Worm (Caenorhabditis elegans) whole organism, young adult: ENCODE measurements around the gene zim-2.

Experiments used
- B0035.1 ChIP-seq: sonication (generic microtip); optimal IDR thresholded peaks from 2 replicates; lab custom pipeline; 2016; ENCODE audit warnings: missing genetic modification characterization, mild to moderate bottlenecking, missing compliant biosample characterization, missing genotype, missing genetic modification reagents
- B0261.1 ChIP-seq: sonication (generic microtip); optimal IDR thresholded peaks from 2 replicates; lab custom pipeline; 2016; ENCODE audit warnings: mild to moderate bottlenecking, missing genetic modification characterization, moderate library complexity, missing compliant biosample characterization
- B0336.3 ChIP-seq: fragments of 200-800 bp; sonication (Bioruptor generic); IDR thresholded peaks from 2 replicates; pipeline ENCODE4 v1.3.6; 2022; ENCODE audit warnings: missing genetic modification characterization, missing compliant biosample characterization
- C06A6.2 ChIP-seq: fragments of 200-800 bp; sonication (Bioruptor generic); conservative IDR thresholded peaks from 2 replicates; pipeline ENCODE4 v1.3.6; 2022; ENCODE audit warnings: missing genetic modification characterization, missing compliant biosample characterization
- F23B12.7 ChIP-seq: sonication (generic microtip); optimal IDR thresholded peaks from 2 replicates; lab custom pipeline; 2017; ENCODE audit warnings: missing genetic modification characterization, mild to moderate bottlenecking, missing compliant biosample characterization, antibody characterized with exemption, moderate library complexity; ENCODE audit not compliant: insufficient read depth
- F33H1.4 ChIP-seq: fragments of 200-800 bp; sonication (Bioruptor generic); IDR thresholded peaks from 2 replicates; pipeline ENCODE4 v1.3.6; 2022; ENCODE audit warnings: missing genetic modification reagents, missing genetic modification characterization, missing compliant biosample characterization
- F37B4.10 ChIP-seq: fragments of 200-800 bp; sonication (Bioruptor generic); IDR thresholded peaks from 2 replicates; pipeline ENCODE4 v1.3.6; 2022; ENCODE audit warnings: missing genetic modification characterization, missing compliant biosample characterization
- K11D2.4 ChIP-seq: fragments of 200-800 bp; sonication (Bioruptor generic); IDR thresholded peaks from 2 replicates; pipeline ENCODE4 v1.3.6; 2022; ENCODE audit warnings: missing genetic modification reagents, missing genetic modification characterization, missing compliant biosample characterization
- Y53F4B.3 ChIP-seq: fragments of 200-800 bp; sonication (Bioruptor generic); IDR thresholded peaks from 2 replicates; pipeline ENCODE4 v1.3.6; 2022; ENCODE audit warnings: missing genetic modification reagents, missing genetic modification characterization, missing compliant biosample characterization
- Y79H2A.3 ChIP-seq: fragments of 200-800 bp; sonication (Bioruptor generic); conservative IDR thresholded peaks from 2 replicates; pipeline ENCODE4 v1.3.6; 2022; ENCODE audit warnings: missing genetic modification reagents, missing genetic modification characterization, missing compliant biosample characterization
- ama-1 ChIP-seq, 3 experiments: fragments of 150-350 bp in 1 of 3; sonication (generic microtip) in 2 of 3; optimal IDR thresholded peaks; 2 replicates each; lab custom pipeline; 2014 to 2018; ENCODE audit warnings: missing biosample characterization in 2 of 3, missing genetic modification characterization in 2 of 3, missing genetic modification reagents in 2 of 3
- attf-3 ChIP-seq: fragments of 200-800 bp; sonication (Bioruptor generic); conservative IDR thresholded peaks from 2 replicates; pipeline ENCODE4 v1.3.6; 2022; ENCODE audit warnings: missing genetic modification reagents, missing genetic modification characterization, missing compliant biosample characterization
- attf-6 ChIP-seq: fragments of 200-800 bp; sonication (Bioruptor generic); IDR thresholded peaks from 2 replicates; pipeline ENCODE4 v1.3.6; 2022; ENCODE audit warnings: missing genetic modification reagents, missing genetic modification characterization, missing compliant biosample characterization
- cebp-1 ChIP-seq, 2 experiments: fragments of 200-800 bp in 1 of 2; sonication (Bioruptor generic) in 1 of 2; sonication (generic microtip) in 1 of 2; IDR thresholded peaks in 1 of 2; optimal IDR thresholded peaks in 1 of 2; 2 replicates each; pipeline versions ENCODE4 v1.3.6 to Lab custom; 2017 to 2022; ENCODE audit warnings: missing compliant biosample characterization in 2 of 2, missing genetic modification characterization in 2 of 2, mild to moderate bottlenecking in 1 of 2, missing genetic modification reagents in 1 of 2, moderate library complexity in 1 of 2
- ceh-27 ChIP-seq: fragments of 200-800 bp; sonication (Bioruptor generic); optimal IDR thresholded peaks from 2 replicates; lab custom pipeline; 2018; ENCODE audit warnings: mild to moderate bottlenecking, missing genetic modification characterization, moderate library complexity, missing compliant biosample characterization
- ceh-40 ChIP-seq: fragments of 200-800 bp; sonication (Bioruptor generic); IDR thresholded peaks from 2 replicates; pipeline ENCODE4 v1.3.6; 2022; ENCODE audit warnings: missing genetic modification characterization, missing compliant biosample characterization
- dox-1 ChIP-seq: fragments of 200-800 bp; sonication (Bioruptor generic); IDR thresholded peaks from 2 replicates; pipeline ENCODE4 v1.3.6; 2022; ENCODE audit warnings: missing genetic modification reagents, missing genetic modification characterization, missing compliant biosample characterization
- egl-18 ChIP-seq: fragments of 200-800 bp; sonication (Bioruptor generic); IDR thresholded peaks from 2 replicates; pipeline ENCODE4 v1.3.6; 2022; ENCODE audit warnings: missing genetic modification reagents, missing genetic modification characterization, missing compliant biosample characterization
- egl-44 ChIP-seq: fragments of 200-800 bp; sonication (Bioruptor generic); IDR thresholded peaks from 2 replicates; pipeline ENCODE4 v1.3.6; 2022; ENCODE audit warnings: missing genetic modification reagents, missing genetic modification characterization, missing compliant biosample characterization
- fkh-3 ChIP-seq: sonication (generic microtip); optimal IDR thresholded peaks from 2 replicates; lab custom pipeline; 2016; ENCODE audit warnings: mild to moderate bottlenecking, missing genetic modification characterization, missing compliant biosample characterization
- hlh-12 ChIP-seq: sonication (generic microtip); optimal IDR thresholded peaks from 2 replicates; lab custom pipeline; 2016; ENCODE audit warnings: missing genetic modification characterization, missing compliant biosample characterization
- hrde-1 ChIP-seq: sonication (generic microtip); optimal IDR thresholded peaks from 2 replicates; lab custom pipeline; 2016; ENCODE audit warnings: missing genetic modification characterization, mild to moderate bottlenecking, missing compliant biosample characterization, moderate library complexity, missing genotype, missing genetic modification reagents, borderline replicate concordance
- let-607 ChIP-seq, 2 experiments: fragments of 200-800 bp in 1 of 2; sonication (Bioruptor generic) in 1 of 2; sonication (generic microtip) in 1 of 2; optimal IDR thresholded peaks; 2 replicates each; lab custom pipeline; 2016 to 2018; ENCODE audit warnings: mild to moderate bottlenecking in 2 of 2, missing compliant biosample characterization in 2 of 2, missing genetic modification characterization in 2 of 2, moderate library complexity in 2 of 2, missing genotype in 1 of 2
- lin-35 ChIP-seq, 3 experiments: fragments of 150-350 bp in 2 of 3; sonication (generic microtip) in 1 of 3; optimal IDR thresholded peaks; 2 replicates each; lab custom pipeline; 2014 to 2018; ENCODE audit warnings: missing biosample characterization in 3 of 3, missing genetic modification characterization in 3 of 3, missing genetic modification reagents in 3 of 3
- lsl-1 ChIP-seq: fragments of 200-800 bp; sonication (Bioruptor generic); optimal IDR thresholded peaks from 2 replicates; lab custom pipeline; 2018; ENCODE audit warnings: mild to moderate bottlenecking, missing genetic modification characterization, moderate library complexity, missing compliant biosample characterization
- madf-3 ChIP-seq: fragments of 200-800 bp; sonication (Bioruptor generic); IDR thresholded peaks from 2 replicates; pipeline ENCODE4 v1.3.6; 2022; ENCODE audit warnings: missing genetic modification reagents, missing genetic modification characterization, missing compliant biosample characterization
- madf-6 ChIP-seq: fragments of 200-800 bp; sonication (Bioruptor generic); IDR thresholded peaks from 2 replicates; pipeline ENCODE4 v1.3.6; 2022; ENCODE audit warnings: missing genetic modification reagents, missing genetic modification characterization, missing compliant biosample characterization
- nfya-1 ChIP-seq: sonication (generic microtip); optimal IDR thresholded peaks from 2 replicates; lab custom pipeline; 2017; ENCODE audit warnings: antibody characterized with exemption, missing compliant biosample characterization, missing genetic modification characterization, borderline replicate concordance; ENCODE audit not compliant: insufficient read depth
- nhr-27 ChIP-seq: fragments of 200-800 bp; sonication (Bioruptor generic); optimal IDR thresholded peaks from 2 replicates; lab custom pipeline; 2018; ENCODE audit warnings: mild to moderate bottlenecking, missing genetic modification characterization, moderate library complexity, missing compliant biosample characterization
- nhr-80 ChIP-seq: sonication (generic microtip); optimal IDR thresholded peaks from 2 replicates; lab custom pipeline; 2016; ENCODE audit warnings: missing genetic modification characterization, missing compliant biosample characterization
- rcor-1 ChIP-seq: fragments of 200-800 bp; sonication (Bioruptor generic); IDR thresholded peaks from 2 replicates; pipeline ENCODE4 v1.3.6; 2022; ENCODE audit warnings: missing genetic modification reagents, missing genetic modification characterization, missing compliant biosample characterization
- rec-8 ChIP-seq, 2 experiments: sonication (generic microtip); optimal IDR thresholded peaks; 2 replicates each; lab custom pipeline; 2016; ENCODE audit warnings: mild to moderate bottlenecking in 2 of 2, missing genetic modification characterization in 2 of 2, missing genetic modification reagents in 2 of 2, missing genotype in 2 of 2, missing biosample characterization in 1 of 2, missing compliant biosample characterization in 1 of 2, moderate library complexity in 1 of 2
- sdz-38 ChIP-seq: sonication (generic microtip); optimal IDR thresholded peaks from 2 replicates; lab custom pipeline; 2016; ENCODE audit warnings: missing genotype, missing genetic modification characterization, missing compliant biosample characterization
- sptf-2 ChIP-seq: fragments of 200-800 bp; sonication (Bioruptor generic); optimal IDR thresholded peaks from 2 replicates; lab custom pipeline; 2018; ENCODE audit warnings: mild to moderate bottlenecking, missing genetic modification characterization, missing compliant biosample characterization
- tbx-9 ChIP-seq: sonication (generic microtip); optimal IDR thresholded peaks from 2 replicates; lab custom pipeline; 2016; ENCODE audit warnings: borderline replicate concordance, missing genetic modification characterization, inconsistent platforms, missing compliant biosample characterization

zim-2 gene

ce11 chrIV:10599983-10600382 is 44.9 kb downstream of the zim-2 start, which contains the start of gene R09H10.1:
Gene R09H10.1 (plus strand): TSS chrIV:10600283.
- TF ChIP-seq nfya-1 (tag; lab: Kevin White, UChicago) (no peak), F37B4.10 (GFP tag; lab: Robert Waterston, UW) (no peak), madf-6 (no peak), fkh-3 (no peak), F33H1.4 (GFP tag; lab: Robert Waterston, UW) (no peak), sptf-2 (GFP tag; lab: Kevin White, UChicago) (no peak), attf-3 (GFP tag; lab: Robert Waterston, UW) (no peak), rec-8 (tag; optimal IDR thresholded peaks at IDR 0.05; lab: Kevin White, UChicago) (no peak), lsl-1 (no peak)

- TF ChIP-seq nhr-27 (no peak), dox-1 (GFP tag; lab: Robert Waterston, UW) (no peak), hlh-12 (tag; lab: Kevin White, UChicago) (no peak), B0336.3 (no peak), nfya-1 (tag; lab: Kevin White, UChicago) (no peak), ama-1 (optimal IDR thresholded peaks at IDR 0.05; lab: Kevin White, UChicago) (no peak), ama-1 (GFP tag; optimal IDR thresholded peaks at IDR 0.05; lab: Kevin White, UChicago) (no peak), ceh-27 (GFP tag; lab: Kevin White, UChicago) (no peak), Y79H2A.3 (GFP tag; lab: Robert Waterston, UW) (no peak), cebp-1 (GFP tag; IDR thresholded peaks at IDR 0.05; lab: Robert Waterston, UW) (no peak), cebp-1 (tag; optimal IDR thresholded peaks at IDR 0.05; lab: Kevin White, UChicago) (no peak), lin-35 (GFP tag; optimal IDR thresholded peaks at IDR 0.05; lab: Kevin White, UChicago) (no peak), egl-18 (GFP tag; lab: Robert Waterston, UW) (no peak), ceh-40 (GFP tag; lab: Robert Waterston, UW) (no peak), tbx-9 (no peak), C06A6.2 (GFP tag; lab: Robert Waterston, UW) (no peak), sdz-38 (tag; lab: Kevin White, UChicago) (no peak), egl-44 (GFP tag; lab: Robert Waterston, UW) (no peak), attf-6 (GFP tag; lab: Robert Waterston, UW) (no peak)
- TF ChIP-seq, all 124 proteins: peak for 0
Observed at ce11 chrIV:10602644-10603043, 47.6 kb downstream of the zim-2 start, which contains the start of gene R09H10.2. Gene R09H10.2 (plus strand): TSS chrIV:10602944.

- TF ChIP-seq let-607 (tag; optimal IDR thresholded peaks at IDR 0.05; lab: Kevin White, UChicago) (peak in 1 of 2 experiments; percentile 1), rcor-1 (GFP tag; lab: Robert Waterston, UW) (no peak), F23B12.7 (no peak), nhr-80 (tag; lab: Kevin White, UChicago) (peak; percentile 75), hrde-1 (tag; lab: Kevin White, UChicago) (no peak), B0035.1 (tag; lab: Kevin White, UChicago) (no peak), K11D2.4 (no peak), B0261.1 (tag; lab: Kevin White, UChicago) (no peak), madf-3 (GFP tag; lab: Robert Waterston, UW) (no peak), Y53F4B.3 (no peak)
Observed at ce11 chrIV:10606575-10607080, 51.6 kb downstream of the zim-2 start, which contains the start of gene R09H10.3. Gene R09H10.3 (plus strand): TSS chrIV:10607030.
